Worm (Caenorhabditis elegans) whole organism, L4 larva: ENCODE data around the gene T05H10.4.
A peak's percentile ranks its signal among the peaks of the same experiment; 100 is the strongest.

Experiments
- D1046.2 ChIP-seq: fragments of 200-800 bp; sonication (Bioruptor generic); IDR thresholded peaks from 2 replicates; pipeline ENCODE4 v1.3.6; 2022; ENCODE audit warnings: missing genetic modification characterization, missing compliant biosample characterization
- F10B5.3 ChIP-seq: sonication (generic microtip); optimal IDR thresholded peaks from 2 replicates; lab custom pipeline; 2016; ENCODE audit warnings: mild to moderate bottlenecking, missing genetic modification characterization, missing compliant biosample characterization
- F26F4.8 ChIP-seq: fragments of 200-800 bp; sonication (Bioruptor generic); conservative IDR thresholded peaks from 2 replicates; pipeline ENCODE4 v1.3.6; 2022; ENCODE audit warnings: missing genetic modification characterization, missing compliant biosample characterization
- F44E2.7 ChIP-seq: fragments of 200-800 bp; sonication (Bioruptor generic); IDR thresholded peaks from 2 replicates; pipeline ENCODE4 v2.1.2; 2022; ENCODE audit warnings: missing genetic modification characterization, missing compliant biosample characterization
- F49E8.2 ChIP-seq: sonication (generic microtip); optimal IDR thresholded peaks from 2 replicates; lab custom pipeline; 2016; ENCODE audit warnings: missing compliant biosample characterization, mild to moderate bottlenecking, missing genetic modification characterization, borderline replicate concordance
- T20F7.1 ChIP-seq: fragments of 200-800 bp; sonication (Bioruptor generic); optimal IDR thresholded peaks from 2 replicates; lab custom pipeline; 2018; ENCODE audit warnings: mild to moderate bottlenecking, missing genetic modification characterization, missing compliant biosample characterization
- T26A8.4 ChIP-seq: fragments of 200-800 bp; sonication (Bioruptor generic); IDR thresholded peaks from 2 replicates; pipeline ENCODE4 v1.3.6; 2022; ENCODE audit warnings: missing genetic modification characterization, missing compliant biosample characterization
- Y5F2A.4 ChIP-seq: fragments of 200-800 bp; sonication (Bioruptor generic); optimal IDR thresholded peaks from 2 replicates; lab custom pipeline; 2018; ENCODE audit warnings: mild to moderate bottlenecking, missing genetic modification characterization, missing compliant biosample characterization
- Y75B8A.6 ChIP-seq: fragments of 200-800 bp; sonication (Bioruptor generic); IDR thresholded peaks from 2 replicates; pipeline ENCODE4 v1.3.6; 2022; ENCODE audit warnings: missing genetic modification reagents, missing genetic modification characterization, missing compliant biosample characterization
- aha-1 ChIP-seq: fragments of 150-350 bp; peaks from one replicate; lab custom pipeline; 2014; ENCODE audit warnings: missing biosample characterization, missing genetic modification characterization
- ceh-20 ChIP-seq: fragments of 200-800 bp; sonication (Bioruptor generic); IDR thresholded peaks from 2 replicates; pipeline ENCODE4 v1.3.6; 2022; ENCODE audit warnings: missing genetic modification reagents, missing genetic modification characterization, missing compliant biosample characterization
- ceh-82 ChIP-seq: sonication (generic microtip); optimal IDR thresholded peaks from 2 replicates; lab custom pipeline; 2017; ENCODE audit warnings: missing biosample characterization, missing genetic modification characterization
- cey-2 ChIP-seq: sonication (generic microtip); optimal IDR thresholded peaks from 3 replicates; lab custom pipeline; 2017; ENCODE audit warnings: missing genetic modification characterization, mild to moderate bottlenecking, missing compliant biosample characterization, antibody characterized with exemption, borderline replicate concordance; ENCODE audit not compliant: insufficient read depth
- daf-16 ChIP-seq, 3 experiments: sonication (generic microtip); optimal IDR thresholded peaks; 2 replicates each; lab custom pipeline; 2016 to 2017; ENCODE audit warnings: missing genetic modification characterization in 3 of 3, missing genetic modification reagents in 3 of 3, mild to moderate bottlenecking in 2 of 3, missing compliant biosample characterization in 2 of 3, missing biosample characterization in 1 of 3, moderate library complexity in 1 of 3
- daf-19 ChIP-seq: fragments of 200-800 bp; sonication (Bioruptor generic); conservative IDR thresholded peaks from 2 replicates; pipeline ENCODE4 v1.3.6; 2022; ENCODE audit warnings: missing genetic modification characterization, missing compliant biosample characterization
- dmd-6 ChIP-seq: fragments of 200-800 bp; sonication (Bioruptor generic); IDR thresholded peaks from 2 replicates; pipeline ENCODE4 v1.3.6; 2022; ENCODE audit warnings: missing genetic modification reagents, missing genetic modification characterization, missing compliant biosample characterization
- dmd-9 ChIP-seq: fragments of 200-800 bp; sonication (Bioruptor generic); IDR thresholded peaks from 2 replicates; pipeline ENCODE4 v1.3.6; 2022; ENCODE audit warnings: missing genetic modification reagents, missing genetic modification characterization, missing compliant biosample characterization
- egl-43 ChIP-seq: fragments of 200-800 bp; sonication (Bioruptor generic); IDR thresholded peaks from 2 replicates; pipeline ENCODE4 v1.3.6; 2022; ENCODE audit warnings: missing genetic modification reagents, missing genetic modification characterization, missing compliant biosample characterization
- fkh-10 ChIP-seq: fragments of 150-350 bp; optimal IDR thresholded peaks from 2 replicates; lab custom pipeline; 2014; ENCODE audit warnings: missing biosample characterization, missing genetic modification reagents, missing genetic modification characterization
- fos-1 ChIP-seq: fragments of 150-350 bp; optimal IDR thresholded peaks from 2 replicates; lab custom pipeline; 2014; ENCODE audit warnings: missing biosample characterization, missing genetic modification characterization
- hif-1 ChIP-seq, 2 experiments: sonication (generic microtip); optimal IDR thresholded peaks; 2 replicates each; lab custom pipeline; 2016 to 2017; ENCODE audit warnings: missing compliant biosample characterization in 2 of 2, missing genetic modification characterization in 2 of 2, missing genetic modification reagents in 2 of 2, missing genotype in 2 of 2, mild to moderate bottlenecking in 1 of 2
- hmg-1.1 ChIP-seq: fragments of 200-800 bp; sonication (Bioruptor generic); IDR thresholded peaks from 2 replicates; pipeline ENCODE4 v1.3.6; 2022; ENCODE audit warnings: missing genetic modification reagents, missing genetic modification characterization, missing compliant biosample characterization
- lim-7 ChIP-seq: fragments of 200-800 bp; sonication (Bioruptor generic); IDR thresholded peaks from 2 replicates; pipeline ENCODE4 v1.3.6; 2022; ENCODE audit warnings: missing genetic modification characterization, missing compliant biosample characterization
- lin-1 ChIP-seq: fragments of 200-800 bp; sonication (Bioruptor generic); IDR thresholded peaks from 2 replicates; pipeline ENCODE4 v1.3.6; 2022; ENCODE audit warnings: missing genetic modification reagents, missing genetic modification characterization, missing compliant biosample characterization
- lin-13 ChIP-seq: fragments of 150-350 bp; optimal IDR thresholded peaks from 2 replicates; lab custom pipeline; 2014; ENCODE audit warnings: missing biosample characterization, missing genetic modification reagents, missing genetic modification characterization
- lin-15B ChIP-seq: fragments of 150-350 bp; sonication (generic microtip); optimal IDR thresholded peaks from 3 replicates; lab custom pipeline; 2014; ENCODE audit warnings: missing biosample characterization, missing genetic modification characterization
- lin-38 ChIP-seq: fragments of 200-800 bp; sonication (Bioruptor generic); IDR thresholded peaks from 2 replicates; pipeline ENCODE4 v1.3.6; 2022; ENCODE audit warnings: missing genetic modification reagents, missing genetic modification characterization, missing compliant biosample characterization
- madf-5 ChIP-seq, 2 experiments: fragments of 200-800 bp; sonication (Bioruptor generic); IDR thresholded peaks; 2 replicates each; pipeline ENCODE4 v1.3.6; 2022; ENCODE audit warnings: missing compliant biosample characterization in 2 of 2, missing genetic modification characterization in 2 of 2
- madf-9 ChIP-seq: fragments of 200-800 bp; sonication (Bioruptor generic); conservative IDR thresholded peaks from 2 replicates; pipeline ENCODE4 v1.3.6; 2022; ENCODE audit warnings: missing genetic modification reagents, missing genetic modification characterization, missing compliant biosample characterization
- mdt-29 ChIP-seq: fragments of 200-800 bp; sonication (Bioruptor generic); IDR thresholded peaks from 2 replicates; pipeline ENCODE4 v1.3.6; 2022; ENCODE audit warnings: missing genetic modification reagents, missing genetic modification characterization, missing compliant biosample characterization
- mes-2 ChIP-seq: sonication (generic microtip); optimal IDR thresholded peaks from 2 replicates; lab custom pipeline; 2016; ENCODE audit warnings: missing genotype, mild to moderate bottlenecking, missing genetic modification characterization, missing compliant biosample characterization; ENCODE audit not compliant: poor library complexity, severe bottlenecking
- mxl-2 ChIP-seq: fragments of 200-800 bp; sonication (Bioruptor generic); conservative IDR thresholded peaks from 2 replicates; pipeline ENCODE4 v1.3.6; 2022; ENCODE audit warnings: missing genetic modification reagents, missing genetic modification characterization, missing compliant biosample characterization
- mxl-3 ChIP-seq: fragments of 200-800 bp; sonication (Bioruptor generic); optimal IDR thresholded peaks from 2 replicates; lab custom pipeline; 2018; ENCODE audit warnings: mild to moderate bottlenecking, missing genetic modification characterization, missing compliant biosample characterization
- nhr-102 ChIP-seq: sonication (generic microtip); optimal IDR thresholded peaks from 2 replicates; lab custom pipeline; 2016; ENCODE audit warnings: mild to moderate bottlenecking, missing genetic modification characterization, moderate library complexity, missing compliant biosample characterization
- nhr-111 ChIP-seq: fragments of 200-800 bp; sonication (Bioruptor generic); optimal IDR thresholded peaks from 2 replicates; lab custom pipeline; 2018; ENCODE audit warnings: mild to moderate bottlenecking, missing genetic modification characterization, missing compliant biosample characterization
- nhr-237 ChIP-seq: sonication (generic microtip); optimal IDR thresholded peaks from 2 replicates; lab custom pipeline; 2017; ENCODE audit warnings: missing biosample characterization, missing genetic modification characterization
- nhr-25 ChIP-seq: sonication (generic microtip); optimal IDR thresholded peaks from 2 replicates; lab custom pipeline; 2017; ENCODE audit warnings: missing genetic modification characterization, mild to moderate bottlenecking, missing compliant biosample characterization, antibody characterized with exemption, moderate library complexity, borderline replicate concordance; ENCODE audit not compliant: insufficient read depth
- nhr-42 ChIP-seq: fragments of 200-800 bp; sonication (Bioruptor generic); IDR thresholded peaks from 2 replicates; pipeline ENCODE4 v1.3.6; 2022; ENCODE audit warnings: missing genetic modification characterization, missing compliant biosample characterization
- nhr-6 ChIP-seq: fragments of 150-350 bp; optimal IDR thresholded peaks from 2 replicates; lab custom pipeline; 2014; ENCODE audit warnings: missing biosample characterization, missing genetic modification characterization
- pha-4 ChIP-seq, 2 experiments: fragments of 150-350 bp in 1 of 2; fragments of 200-800 bp in 1 of 2; sonication (Bioruptor generic) in 1 of 2; IDR thresholded peaks in 1 of 2; optimal IDR thresholded peaks in 1 of 2; 2 replicates each; pipeline versions ENCODE4 v1.3.6 to Lab custom; 2014 to 2022; ENCODE audit warnings: missing genetic modification characterization in 2 of 2, missing genetic modification reagents in 2 of 2, missing biosample characterization in 1 of 2, missing compliant biosample characterization in 1 of 2
- php-3 ChIP-seq: fragments of 200-800 bp; sonication (Bioruptor generic); IDR thresholded peaks from 2 replicates; pipeline ENCODE4 v1.3.6; 2022; ENCODE audit warnings: missing genetic modification reagents, missing genetic modification characterization, missing compliant biosample characterization
- pqm-1 ChIP-seq: sonication (generic microtip); optimal IDR thresholded peaks from 2 replicates; lab custom pipeline; 2017; ENCODE audit warnings: missing biosample characterization, missing genetic modification characterization
- spr-3 ChIP-seq: fragments of 200-800 bp; sonication (Bioruptor generic); optimal IDR thresholded peaks from 2 replicates; lab custom pipeline; 2018; ENCODE audit warnings: mild to moderate bottlenecking, missing genetic modification characterization, missing compliant biosample characterization
- tag-97 ChIP-seq: fragments of 200-800 bp; sonication (Bioruptor generic); IDR thresholded peaks from 2 replicates; pipeline ENCODE4 v1.3.6; 2022; ENCODE audit warnings: missing genetic modification characterization, missing compliant biosample characterization
- tra-1 ChIP-seq: fragments of 200-800 bp; sonication (Bioruptor generic); IDR thresholded peaks from 2 replicates; pipeline ENCODE4 v1.3.6; 2022; ENCODE audit warnings: missing genetic modification reagents, missing genetic modification characterization, missing compliant biosample characterization
- vab-7 ChIP-seq: fragments of 200-800 bp; sonication (Bioruptor generic); IDR thresholded peaks from 2 replicates; pipeline ENCODE4 v1.3.6; 2022; ENCODE audit warnings: missing genetic modification reagents, missing genetic modification characterization, missing compliant biosample characterization
- zip-2 ChIP-seq: fragments of 150-350 bp; optimal IDR thresholded peaks from 2 replicates; lab custom pipeline; 2014; ENCODE audit warnings: missing biosample characterization, missing genetic modification characterization
- ztf-7 ChIP-seq: fragments of 150-350 bp; optimal IDR thresholded peaks from 2 replicates; lab custom pipeline; 2014; ENCODE audit warnings: missing biosample characterization, missing genetic modification characterization

Gene T05H10.4

DNA sequence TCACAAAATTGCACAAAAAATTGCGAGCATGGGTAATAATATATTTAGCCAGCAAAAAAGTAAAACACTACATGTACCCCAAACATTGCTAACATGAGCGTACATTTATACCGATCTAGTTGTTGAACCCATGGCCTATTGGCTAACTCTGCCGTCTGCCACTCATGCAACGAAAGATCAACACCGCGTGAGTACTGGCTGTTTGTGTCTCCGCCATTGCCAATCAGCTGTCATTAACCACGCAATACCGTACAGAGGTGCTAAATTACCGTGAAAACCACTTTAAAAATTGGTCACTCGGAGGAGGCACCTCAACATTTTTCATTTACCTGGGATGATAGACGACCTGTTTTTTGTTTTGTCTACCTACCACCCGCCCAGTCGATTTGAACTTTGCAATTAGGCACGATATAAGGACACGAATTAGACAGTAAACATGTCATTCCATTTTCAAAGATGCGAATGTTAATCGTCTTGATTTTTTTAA is 22.4 kb downstream of the T05H10.4 start, which contains the start of gene K02C4.2 (continued):
- TF ChIP-seq ceh-20 (peak; percentile 79), pha-4 (GFP tag; IDR thresholded peaks at IDR 0.05; lab: Robert Waterston, UW) (peak; percentile 85), pha-4 (tag; optimal IDR thresholded peaks at IDR 0.05; lab: Kevin White, UChicago) (no peak), T26A8.4 (GFP tag; lab: Robert Waterston, UW) (peak; percentile 84), lin-15B (tag; lab: Kevin White, UChicago) (no peak), php-3 (GFP tag; lab: Robert Waterston, UW) (peak; percentile 78), zip-2 (tag; lab: Kevin White, UChicago) (no peak), lin-1 (peak; percentile 42; the same call in 1 of the 2 replicates), tra-1 (peak; percentile 90), nhr-6 (peak; percentile 76), lin-13 (GFP tag; lab: Kevin White, UChicago) (peak; percentile 73), egl-43 (GFP tag; lab: Robert Waterston, UW) (peak; percentile 96), madf-9 (GFP tag; lab: Robert Waterston, UW) (peak; percentile 68; the same call in 1 of the 2 replicates), mes-2 (tag; lab: Kevin White, UChicago) (peak; percentile 89), nhr-42 (peak; percentile 85), nhr-25 (tag; lab: Kevin White, UChicago) (peak; percentile 52), lin-38 (peak; percentile 83), daf-19 (GFP tag; lab: Robert Waterston, UW) (peak; percentile 68; the same call in 1 of the 2 replicates), mdt-29 (GFP tag; lab: Robert Waterston, UW) (peak; percentile 55; the same call in 1 of the 2 replicates), F26F4.8 (GFP tag; lab: Robert Waterston, UW) (peak; percentile 85), D1046.2 (GFP tag; lab: Robert Waterston, UW) (peak; percentile 88), ceh-82 (tag; lab: Kevin White, UChicago) (no peak), dmd-9 (GFP tag; lab: Robert Waterston, UW) (no peak), F49E8.2 (tag; lab: Kevin White, UChicago) (peak; percentile 45), daf-16 (GFP tag; optimal IDR thresholded peaks at IDR 0.05; lab: Kevin White, UChicago) (peak; percentile 70 to 89), daf-16 (tag; optimal IDR thresholded peaks at IDR 0.05; lab: Kevin White, UChicago) (peak; percentile 86), mxl-2 (GFP tag; lab: Robert Waterston, UW) (no peak), tag-97 (GFP tag; lab: Robert Waterston, UW) (no peak), Y5F2A.4 (peak; percentile 68), aha-1 (peak; percentile 95), vab-7 (GFP tag; lab: Robert Waterston, UW) (peak; percentile 80), madf-5 (GFP tag; IDR thresholded peaks at IDR 0.05; lab: Robert Waterston, UW) (peak in 1 of 2 experiments; percentile 81; a peak in 1 of 4 replicates), nhr-102 (tag; lab: Kevin White, UChicago) (peak; percentile 75), dmd-6 (GFP tag; lab: Robert Waterston, UW) (peak; percentile 83), nhr-237 (tag; lab: Kevin White, UChicago) (no peak), Y75B8A.6 (GFP tag; lab: Robert Waterston, UW) (no peak), spr-3 (GFP tag; lab: Kevin White, UChicago) (peak; percentile 64), nhr-111 (GFP tag; lab: Kevin White, UChicago) (peak; percentile 90), hmg-1.1 (GFP tag; lab: Robert Waterston, UW) (peak; percentile 82), pqm-1 (tag; lab: Kevin White, UChicago) (peak; percentile 28), fos-1 (tag; lab: Kevin White, UChicago) (no peak), hif-1 (tag; optimal IDR thresholded peaks at IDR 0.05; lab: Kevin White, UChicago) (peak in 1 of 2 experiments; percentile 39), F44E2.7 (GFP tag; lab: Robert Waterston, UW) (0 out of 2 replicates have a peak, but pooled peaks have one; percentile 66), cey-2 (no peak), lim-7 (GFP tag; lab: Robert Waterston, UW) (peak; percentile 92), T20F7.1 (GFP tag; lab: Kevin White, UChicago) (peak; percentile 67), ztf-7 (tag; lab: Kevin White, UChicago) (peak; percentile 77), F10B5.3 (peak; percentile 18), mxl-3 (GFP tag; lab: Kevin White, UChicago) (peak; percentile 86), fkh-10 (GFP tag; lab: Kevin White, UChicago) (no peak)
